Worm (Caenorhabditis elegans) whole organism, midembryonic: ENCODE data around the gene Y62E10A.20.

Source experiments
- T22C8.4 ChIP-seq: fragments of 200-800 bp; sonication (Bioruptor generic); IDR thresholded peaks from 2 replicates; pipeline ENCODE4 v1.3.6; 2022; ENCODE audit warnings: missing genetic modification characterization, missing compliant biosample characterization
- cog-1 ChIP-seq: sonication (generic microtip); optimal IDR thresholded peaks from 2 replicates; lab custom pipeline; 2016; ENCODE audit warnings: missing genetic modification characterization, missing compliant biosample characterization
- flt-1 ChIP-seq: fragments of 200-800 bp; sonication (Bioruptor generic); IDR thresholded peaks from 2 replicates; pipeline ENCODE4 v1.3.6; 2022; ENCODE audit warnings: missing genetic modification characterization, missing compliant biosample characterization
- klf-2 ChIP-seq: fragments of 200-800 bp; sonication (Bioruptor generic); conservative IDR thresholded peaks from 2 replicates; pipeline ENCODE4 v1.3.6; 2022; ENCODE audit warnings: missing genetic modification reagents, missing genetic modification characterization, missing compliant biosample characterization
- med-1 ChIP-seq: sonication (generic microtip); optimal IDR thresholded peaks from 2 replicates; lab custom pipeline; 2017; ENCODE audit warnings: missing genetic modification characterization, mild to moderate bottlenecking, missing compliant biosample characterization, antibody characterized with exemption, missing genetic modification reagents; ENCODE audit not compliant: insufficient read depth
- ref-1 ChIP-seq: fragments of 200-800 bp; sonication (Bioruptor generic); conservative IDR thresholded peaks from 2 replicates; pipeline ENCODE4 v1.3.6; 2022; ENCODE audit warnings: missing genetic modification reagents, missing genetic modification characterization, missing compliant biosample characterization
- tab-1 ChIP-seq: fragments of 200-800 bp; sonication (Bioruptor generic); IDR thresholded peaks from 2 replicates; pipeline ENCODE4 v1.3.6; 2022; ENCODE audit warnings: missing genetic modification characterization, missing compliant biosample characterization
- ztf-23 ChIP-seq: fragments of 200-800 bp; sonication (Bioruptor generic); IDR thresholded peaks from 2 replicates; pipeline ENCODE4 v1.3.6; 2022; ENCODE audit warnings: missing genetic modification reagents, missing genetic modification characterization, missing compliant biosample characterization
- ztf-29 ChIP-seq: fragments of 200-800 bp; sonication (Bioruptor generic); IDR thresholded peaks from 2 replicates; pipeline ENCODE4 v1.3.6; 2022; ENCODE audit warnings: missing genetic modification reagents, missing genetic modification characterization, missing compliant biosample characterization

Gene Y62E10A.20

DNA sequence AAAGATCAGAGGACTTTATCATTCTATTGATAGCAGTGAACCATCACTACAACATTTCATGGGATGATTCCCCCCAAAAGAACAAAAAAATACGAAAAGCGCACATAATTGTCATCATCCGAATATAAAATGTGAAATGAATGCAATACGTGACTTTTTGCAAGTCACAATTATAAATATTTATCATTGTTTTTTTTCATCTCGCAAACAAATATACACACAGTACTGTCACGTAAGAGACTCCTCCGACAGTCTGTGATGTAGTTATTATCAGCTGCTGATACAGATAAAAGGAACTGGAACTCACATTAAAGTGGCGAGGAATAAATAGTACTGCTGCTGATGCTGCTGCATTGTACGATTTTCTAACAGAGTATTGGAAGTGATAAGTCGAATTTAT is 10.5 kb upstream of the Y62E10A.20 start:
- TF ChIP-seq cog-1 (tag; lab: Kevin White, UChicago) (no peak), med-1 (GFP tag; lab: Kevin White, UChicago) (no peak), T22C8.4 (GFP tag; lab: Robert Waterston, UW) (no peak), ztf-23 (GFP tag; lab: Robert Waterston, UW) (no peak), ztf-29 (GFP tag; lab: Robert Waterston, UW) (no peak), klf-2 (GFP tag; lab: Robert Waterston, UW) (no peak)

DNA sequence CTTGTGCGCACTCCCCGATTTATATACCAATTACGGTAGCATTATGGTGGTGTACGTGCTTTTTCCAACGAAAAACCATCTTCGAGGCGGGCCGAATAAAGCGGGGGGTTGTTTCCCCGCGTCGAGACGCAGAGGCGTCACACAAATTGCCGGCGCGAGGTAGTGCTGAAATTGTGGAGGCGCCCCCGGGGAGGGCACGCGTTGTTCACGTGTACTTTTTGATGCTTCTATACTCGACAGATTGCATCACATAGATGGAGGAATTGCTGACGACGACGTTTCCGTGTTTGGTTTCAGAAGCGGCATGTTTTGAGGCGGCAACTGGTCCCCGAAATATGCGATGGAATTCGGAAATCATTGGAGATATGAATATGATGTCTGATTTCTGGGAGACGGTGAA is 9.4 kb upstream of the Y62E10A.20 start:
- 0 out of 2 replicates have a peak, but pooled peaks have one; percentile 49 for TF ChIP-seq ztf-23 (GFP tag; lab: Robert Waterston, UW)
- TF ChIP-seq med-1 (GFP tag; lab: Kevin White, UChicago), result no peak
- TF ChIP-seq flt-1 (GFP tag; lab: Robert Waterston, UW), result no peak
- no peak for TF ChIP-seq ref-1 (GFP tag; lab: Robert Waterston, UW)
- TF ChIP-seq cog-1 (tag; lab: Kevin White, UChicago), result no peak
- TF ChIP-seq T22C8.4 (GFP tag; lab: Robert Waterston, UW), result no peak
- no peak for TF ChIP-seq tab-1 (GFP tag; lab: Robert Waterston, UW)

ce11 chrIV:13394686-13395085 is 8.8 kb upstream of the Y62E10A.20 start:
- TF ChIP-seq tab-1 (GFP tag; lab: Robert Waterston, UW) (no peak), T22C8.4 (GFP tag; lab: Robert Waterston, UW) (no peak), ztf-23 (GFP tag; lab: Robert Waterston, UW) (no peak), cog-1 (tag; lab: Kevin White, UChicago) (no peak), med-1 (GFP tag; lab: Kevin White, UChicago) (no peak), ref-1 (GFP tag; lab: Robert Waterston, UW) (no peak), klf-2 (GFP tag; lab: Robert Waterston, UW) (no peak), ztf-29 (GFP tag; lab: Robert Waterston, UW) (no peak), flt-1 (GFP tag; lab: Robert Waterston, UW) (no peak)

DNA sequence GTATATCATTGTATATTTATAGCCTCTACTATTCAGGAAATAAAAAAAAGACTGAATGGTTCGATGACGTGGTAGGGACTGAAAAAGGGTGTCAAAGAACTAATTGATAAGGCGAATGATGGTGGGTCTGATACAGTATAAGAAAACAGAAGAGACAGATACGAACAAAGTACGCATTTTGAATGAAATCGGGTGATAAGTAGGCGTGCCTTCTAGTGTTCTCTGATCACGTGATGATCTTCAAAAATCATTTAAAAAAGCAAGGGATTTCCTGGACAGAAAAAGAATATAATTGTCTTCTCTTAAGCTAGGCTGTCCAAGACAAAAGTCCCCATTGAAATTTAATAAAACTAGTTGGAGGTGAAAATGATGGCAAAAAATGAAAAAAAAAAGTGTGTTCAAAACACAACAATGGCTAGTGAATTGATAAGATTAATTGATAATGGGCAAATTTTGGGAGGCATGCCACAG is 7.4 kb upstream of the Y62E10A.20 start:
- no peak for TF ChIP-seq T22C8.4 (GFP tag; lab: Robert Waterston, UW)
- no peak for TF ChIP-seq cog-1 (tag; lab: Kevin White, UChicago)
- no peak for TF ChIP-seq ztf-23 (GFP tag; lab: Robert Waterston, UW)
- no peak for TF ChIP-seq ztf-29 (GFP tag; lab: Robert Waterston, UW)
- TF ChIP-seq tab-1 (GFP tag; lab: Robert Waterston, UW), result no peak
- TF ChIP-seq flt-1 (GFP tag; lab: Robert Waterston, UW), result no peak
- no peak for TF ChIP-seq med-1 (GFP tag; lab: Kevin White, UChicago)
- no peak for TF ChIP-seq ref-1 (GFP tag; lab: Robert Waterston, UW)
- no peak for TF ChIP-seq klf-2 (GFP tag; lab: Robert Waterston, UW)

ce11 chrIV:13392230-13392629 is 6.3 kb upstream of the Y62E10A.20 start:
- no peak for TF ChIP-seq T22C8.4 (GFP tag; lab: Robert Waterston, UW)
- no peak for TF ChIP-seq ztf-23 (GFP tag; lab: Robert Waterston, UW)
- no peak for TF ChIP-seq flt-1 (GFP tag; lab: Robert Waterston, UW)
- TF ChIP-seq tab-1 (GFP tag; lab: Robert Waterston, UW), result no peak
- no peak for TF ChIP-seq ref-1 (GFP tag; lab: Robert Waterston, UW)
- no peak for TF ChIP-seq med-1 (GFP tag; lab: Kevin White, UChicago)
- no peak for TF ChIP-seq cog-1 (tag; lab: Kevin White, UChicago)
- TF ChIP-seq klf-2 (GFP tag; lab: Robert Waterston, UW), result no peak
- no peak for TF ChIP-seq ztf-29 (GFP tag; lab: Robert Waterston, UW)

- no peak for TF ChIP-seq med-1 (GFP tag; lab: Kevin White, UChicago)
- TF ChIP-seq tab-1 (GFP tag; lab: Robert Waterston, UW), result no peak
- no peak for TF ChIP-seq flt-1 (GFP tag; lab: Robert Waterston, UW)
- TF ChIP-seq T22C8.4 (GFP tag; lab: Robert Waterston, UW), result no peak
- no peak for TF ChIP-seq ref-1 (GFP tag; lab: Robert Waterston, UW)
- TF ChIP-seq ztf-23 (GFP tag; lab: Robert Waterston, UW), result no peak
- no peak for TF ChIP-seq klf-2 (GFP tag; lab: Robert Waterston, UW)
Measured at ce11 chrIV:13390770-13391169, 4.9 kb upstream of the Y62E10A.20 start.

DNA sequence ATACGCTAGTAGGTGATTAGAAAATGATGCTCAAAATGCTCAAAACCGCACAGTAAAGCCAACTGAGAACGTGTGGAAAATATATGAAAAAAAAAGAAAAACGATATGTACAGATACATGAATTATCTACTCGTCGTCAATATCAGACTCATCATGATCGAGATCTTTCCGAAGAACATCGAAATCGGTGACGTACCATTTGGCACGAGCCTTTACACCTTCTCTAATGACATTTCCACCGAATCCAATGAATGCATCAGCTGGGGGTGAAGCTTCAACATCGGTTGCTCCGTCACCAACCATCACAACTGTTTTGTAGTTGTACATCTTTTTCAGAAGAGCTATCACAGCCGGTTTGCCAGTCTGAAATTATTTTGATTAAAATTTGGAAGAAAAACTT is 3.3 kb upstream of the Y62E10A.20 start:
- TF ChIP-seq cog-1 (tag; lab: Kevin White, UChicago) (no peak), ztf-29 (GFP tag; lab: Robert Waterston, UW) (no peak)

ce11 chrIV:13388779-13389178 is 2.9 kb upstream of the Y62E10A.20 start:
- TF ChIP-seq med-1 (GFP tag; lab: Kevin White, UChicago) (no peak), cog-1 (tag; lab: Kevin White, UChicago) (no peak), ztf-23 (GFP tag; lab: Robert Waterston, UW) (no peak), flt-1 (GFP tag; lab: Robert Waterston, UW) (no peak), ref-1 (GFP tag; lab: Robert Waterston, UW) (no peak), ztf-29 (GFP tag; lab: Robert Waterston, UW) (no peak), klf-2 (GFP tag; lab: Robert Waterston, UW) (no peak)

ce11 chrIV:13386903-13387302 is 1.0 kb upstream of the Y62E10A.20 start, which contains the start of gene lsm-3:
TSS of gene lsm-3 (plus strand) at chrIV:13387203.
- TF ChIP-seq T22C8.4 (GFP tag; lab: Robert Waterston, UW), result no peak
- no peak for TF ChIP-seq med-1 (GFP tag; lab: Kevin White, UChicago)
- TF ChIP-seq tab-1 (GFP tag; lab: Robert Waterston, UW), result no peak
- no peak for TF ChIP-seq ztf-29 (GFP tag; lab: Robert Waterston, UW)
- no peak for TF ChIP-seq ztf-23 (GFP tag; lab: Robert Waterston, UW)
- no peak for TF ChIP-seq flt-1 (GFP tag; lab: Robert Waterston, UW)
- TF ChIP-seq ref-1 (GFP tag; lab: Robert Waterston, UW), result no peak
- no peak for TF ChIP-seq klf-2 (GFP tag; lab: Robert Waterston, UW)
- no peak for TF ChIP-seq cog-1 (tag; lab: Kevin White, UChicago)
